Worm (Caenorhabditis elegans): ENCODE measurements around the gene tmem-258.

ce11 chrV:7085518-7086104 is 22.6 kb downstream of the tmem-258 start, which contains the start of gene VC5.2:
- TF ChIP-seq lin-15B (tag; optimal IDR thresholded peaks at IDR 0.05) (no peak), ceh-82 (tag; optimal IDR thresholded peaks at IDR 0.05) (no peak), pha-4 (tag; optimal IDR thresholded peaks at IDR 0.05) (no peak), elt-2 (tag; optimal IDR thresholded peaks at IDR 0.05) (no peak), nhr-237 (tag; optimal IDR thresholded peaks at IDR 0.05) (no peak), tbx-2 (tag; optimal IDR thresholded peaks at IDR 0.05) (no peak), pqm-1 (tag; optimal IDR thresholded peaks at IDR 0.05) (no peak)
